Fruit fly (Drosophila melanogaster): ENCODE results near the gene ssp3.

dm6 chr2L:18890087-18890486 is 53.7 kb downstream of the ssp3 start:
- TF ChIP-seq usp (GFP tag; optimal IDR thresholded peaks at IDR 0.05) (no peak), pan (optimal IDR thresholded peaks at IDR 0.05) (no peak), psq (optimal IDR thresholded peaks at IDR 0.05) (no peak)

Data from whole organism.